Fruit fly (Drosophila melanogaster) whole organism, embryonic: ENCODE measurements around the gene ATPsynO.
A peak's percentile ranks its signal among the peaks of the same experiment; 100 is the strongest.

Source experiments
- Adf1 ChIP-seq: fragments of 200-800 bp; sonication (Bioruptor generic); IDR thresholded peaks from 2 replicates; pipeline ENCODE4 v1.3.6; 2022; ENCODE audit warnings: missing biosample characterization, missing genetic modification characterization
- B-H1 ChIP-seq: fragments of 200-800 bp; sonication (Bioruptor generic); IDR thresholded peaks from 3 replicates; pipeline ENCODE4 v1.3.6; 2022; ENCODE audit warnings: missing biosample characterization, missing genetic modification characterization
- CG10274 ChIP-seq: fragments of 200-800 bp; sonication (Bioruptor generic); optimal IDR thresholded peaks from 3 replicates; lab custom pipeline; 2017; ENCODE audit warnings: missing biosample characterization, mild to moderate bottlenecking, missing genetic modification characterization
- CG10366 ChIP-seq: fragments of 200-800 bp; sonication (Bioruptor generic); IDR thresholded peaks from 2 replicates; pipeline ENCODE4 v1.3.6; 2022; ENCODE audit warnings: missing biosample characterization, missing genetic modification characterization
- CG10565 ChIP-seq: fragments of 200-800 bp; sonication (Bioruptor generic); optimal IDR thresholded peaks from 3 replicates; lab custom pipeline; 2016; ENCODE audit warnings: missing biosample characterization, mild to moderate bottlenecking, missing genetic modification characterization
- CG11085 ChIP-seq: fragments of 200-800 bp; sonication (Bioruptor generic); IDR thresholded peaks from 2 replicates; pipeline ENCODE4 v1.3.6; 2022; ENCODE audit warnings: missing biosample characterization, missing genetic modification characterization
- CG11504 ChIP-seq: fragments of 200-800 bp; sonication (Bioruptor generic); optimal IDR thresholded peaks from 3 replicates; lab custom pipeline; 2019; ENCODE audit warnings: missing biosample characterization, mild to moderate bottlenecking, missing genetic modification characterization, moderate library complexity
- CG12391 ChIP-seq: fragments of 200-800 bp; sonication (Bioruptor generic); optimal IDR thresholded peaks from 3 replicates; lab custom pipeline; 2018; ENCODE audit warnings: missing biosample characterization, mild to moderate bottlenecking, missing genetic modification characterization, moderate library complexity
- CG14965 ChIP-seq: fragments of 200-800 bp; sonication (Bioruptor generic); optimal IDR thresholded peaks from 2 replicates; lab custom pipeline; 2016; ENCODE audit warnings: missing biosample characterization, missing genetic modification characterization, borderline replicate concordance
- CG17829 ChIP-seq: fragments of 200-800 bp; optimal IDR thresholded peaks from 2 replicates; lab custom pipeline; 2019; ENCODE audit warnings: missing biosample characterization, mild to moderate bottlenecking, missing genetic modification characterization, moderate library complexity
- CG18619 ChIP-seq: fragments of 200-800 bp; sonication (Bioruptor generic); optimal IDR thresholded peaks from 3 replicates; lab custom pipeline; 2017; ENCODE audit warnings: missing biosample characterization, mild to moderate bottlenecking, missing genetic modification characterization
- CG2712 ChIP-seq: fragments of 200-800 bp; optimal IDR thresholded peaks from 3 replicates; lab custom pipeline; 2019; ENCODE audit warnings: missing biosample characterization, mild to moderate bottlenecking, missing genetic modification characterization, moderate library complexity
- CG3995 ChIP-seq: fragments of 200-800 bp; sonication (Bioruptor generic); optimal IDR thresholded peaks from 3 replicates; lab custom pipeline; 2016; ENCODE audit warnings: missing biosample characterization, missing genetic modification characterization
- CG4424 ChIP-seq: fragments of 200-800 bp; sonication (Bioruptor generic); optimal IDR thresholded peaks from 3 replicates; lab custom pipeline; 2016; ENCODE audit warnings: missing biosample characterization, missing genetic modification characterization
- CG6791 ChIP-seq: fragments of 200-800 bp; sonication (Bioruptor generic); IDR thresholded peaks from 3 replicates; pipeline ENCODE4 v1.3.6; 2022; ENCODE audit warnings: missing biosample characterization, missing genetic modification characterization; ENCODE audit not compliant: partially characterized antibody
- CG7786 ChIP-seq: fragments of 200-800 bp; sonication (Bioruptor generic); optimal IDR thresholded peaks from 2 replicates; lab custom pipeline; 2016; ENCODE audit warnings: missing biosample characterization, missing genetic modification characterization
- CG8089 ChIP-seq: fragments of 200-800 bp; sonication (Bioruptor generic); optimal IDR thresholded peaks from 3 replicates; lab custom pipeline; 2016; ENCODE audit warnings: missing biosample characterization, missing genetic modification characterization
- CG9876 ChIP-seq: fragments of 200-800 bp; sonication (Bioruptor generic); optimal IDR thresholded peaks from 2 replicates; lab custom pipeline; 2016; ENCODE audit warnings: missing biosample characterization, missing genetic modification characterization
- CG9932 ChIP-seq: fragments of 200-800 bp; sonication (Bioruptor generic); IDR thresholded peaks from 2 replicates; pipeline ENCODE4 v1.3.6; 2022; ENCODE audit warnings: missing biosample characterization, missing genetic modification characterization
- D ChIP-seq, 2 experiments: fragments of 200-800 bp in 1 of 2; fragments of >200 bp in 1 of 2; sonication (Bioruptor generic) in 1 of 2; optimal IDR thresholded peaks; 2 replicates in 1 of 2; 3 replicates in 1 of 2; lab custom pipeline; 2017; ENCODE audit warnings: mild to moderate bottlenecking in 1 of 2, missing biosample characterization in 1 of 2, missing genetic modification characterization in 1 of 2, missing genetic modification reagents in 1 of 2
- Dll ChIP-seq: fragments of 200-800 bp; sonication (Bioruptor generic); IDR thresholded peaks from 4 replicates; pipeline ENCODE4 v1.3.6; 2022; ENCODE audit warnings: missing biosample characterization, missing genetic modification characterization; ENCODE audit not compliant: partially characterized antibody
- Fer2 ChIP-seq: fragments of 200-800 bp; sonication (Bioruptor generic); optimal IDR thresholded peaks from 2 replicates; lab custom pipeline; 2018; ENCODE audit warnings: missing biosample characterization, mild to moderate bottlenecking, missing genetic modification characterization, moderate library complexity
- Hey ChIP-seq: fragments of 200-800 bp; sonication (Bioruptor generic); optimal IDR thresholded peaks from 3 replicates; lab custom pipeline; 2018; ENCODE audit warnings: missing biosample characterization, mild to moderate bottlenecking, missing genetic modification characterization
- Rfx ChIP-seq: fragments of 200-800 bp; sonication (Bioruptor generic); IDR thresholded peaks from 2 replicates; pipeline ENCODE4 v1.3.6; 2022; ENCODE audit warnings: missing biosample characterization, missing genetic modification characterization
- Sox102F ChIP-seq: fragments of 200-800 bp; sonication (Bioruptor generic); optimal IDR thresholded peaks from 2 replicates; lab custom pipeline; 2018; ENCODE audit warnings: missing biosample characterization, mild to moderate bottlenecking, missing genetic modification characterization, moderate library complexity
- Sry-β ChIP-seq: fragments of 200-800 bp; sonication (Bioruptor generic); optimal IDR thresholded peaks from 2 replicates; lab custom pipeline; 2018; ENCODE audit warnings: missing biosample characterization, mild to moderate bottlenecking, missing genetic modification characterization, moderate library complexity
- TFAM ChIP-seq: fragments of 200-800 bp; sonication (Bioruptor generic); optimal IDR thresholded peaks from 2 replicates; lab custom pipeline; 2017; ENCODE audit warnings: missing biosample characterization, missing genetic modification characterization, inconsistent platforms
- al ChIP-seq: fragments of 200-800 bp; sonication (Bioruptor generic); IDR thresholded peaks from 2 replicates; pipeline ENCODE4 v1.3.6; 2022; ENCODE audit warnings: missing biosample characterization, missing genetic modification characterization
- ap ChIP-seq: fragments of 200-800 bp; sonication (Bioruptor generic); IDR thresholded peaks from 2 replicates; pipeline ENCODE4 v1.3.6; 2022; ENCODE audit warnings: missing biosample characterization, missing genetic modification characterization
- az2 ChIP-seq: fragments of 200-800 bp; sonication (Bioruptor generic); optimal IDR thresholded peaks from 3 replicates; lab custom pipeline; 2016; ENCODE audit warnings: missing biosample characterization, missing genetic modification characterization
- croc ChIP-seq: fragments of 200-800 bp; sonication (Bioruptor generic); conservative IDR thresholded peaks from 3 replicates; pipeline ENCODE4 v1.3.6; 2022; ENCODE audit warnings: missing biosample characterization, missing genetic modification characterization
- dati ChIP-seq: fragments of 200-800 bp; sonication (Bioruptor generic); IDR thresholded peaks from 2 replicates; pipeline ENCODE4 v1.3.6; 2022; ENCODE audit warnings: missing biosample characterization, missing genetic modification characterization
- ems ChIP-seq: fragments of 200-800 bp; sonication (Bioruptor generic); optimal IDR thresholded peaks from 3 replicates; lab custom pipeline; 2016; ENCODE audit warnings: missing biosample characterization, missing genetic modification characterization
- fd96Cb ChIP-seq: fragments of 200-800 bp; sonication (Bioruptor generic); optimal IDR thresholded peaks from 2 replicates; lab custom pipeline; 2018; ENCODE audit warnings: missing biosample characterization, mild to moderate bottlenecking, missing genetic modification characterization, moderate library complexity
- gce ChIP-seq: fragments of 200-800 bp; sonication (Bioruptor generic); IDR thresholded peaks from 3 replicates; pipeline ENCODE4 v1.3.6; 2022; ENCODE audit warnings: missing biosample characterization, missing genetic modification characterization
- gfzf ChIP-seq: fragments of 200-800 bp; sonication (Bioruptor generic); optimal IDR thresholded peaks from 2 replicates; lab custom pipeline; 2016; ENCODE audit warnings: missing biosample characterization, mild to moderate bottlenecking, missing genetic modification characterization, moderate library complexity
- grau ChIP-seq: fragments of 200-800 bp; optimal IDR thresholded peaks from 3 replicates; lab custom pipeline; 2019; ENCODE audit warnings: missing biosample characterization, mild to moderate bottlenecking, missing genetic modification characterization, moderate library complexity
- lmd ChIP-seq: fragments of 200-800 bp; sonication (Bioruptor generic); IDR thresholded peaks from 2 replicates; pipeline ENCODE4 v1.3.6; 2022; ENCODE audit warnings: missing biosample characterization, missing genetic modification characterization
- luna ChIP-seq: fragments of 200-800 bp; sonication (Bioruptor generic); optimal IDR thresholded peaks from 2 replicates; lab custom pipeline; 2016; ENCODE audit warnings: missing biosample characterization, missing genetic modification characterization
- nau ChIP-seq: fragments of 200-800 bp; sonication (Bioruptor generic); optimal IDR thresholded peaks from 3 replicates; lab custom pipeline; 2017; ENCODE audit warnings: missing biosample characterization, mild to moderate bottlenecking, missing genetic modification characterization, missing genetic modification reagents
- p53 ChIP-seq: fragments of 200-800 bp; sonication (Bioruptor generic); optimal IDR thresholded peaks from 2 replicates; lab custom pipeline; 2016; ENCODE audit warnings: missing biosample characterization, missing genetic modification characterization
- pan ChIP-seq, 4 experiments: fragments of >200 bp in 3 of 4; fragments of 200-800 bp in 1 of 4; sonication (Bioruptor generic) in 1 of 4; optimal IDR thresholded peaks in 3 of 4; IDR thresholded peaks in 1 of 4; 2 replicates each; pipeline versions ENCODE4 v1.3.6 to Lab custom; 2017 to 2022; ENCODE audit warnings: missing biosample characterization in 2 of 4, missing genetic modification characterization in 2 of 4, mixed read lengths in 1 of 4
- peb ChIP-seq: fragments of 200-800 bp; sonication (Bioruptor generic); IDR thresholded peaks from 2 replicates; pipeline ENCODE4 v1.3.6; 2022; ENCODE audit warnings: missing biosample characterization, missing genetic modification characterization
- pros ChIP-seq: fragments of 200-800 bp; sonication (Bioruptor generic); optimal IDR thresholded peaks from 3 replicates; lab custom pipeline; 2019; ENCODE audit warnings: missing biosample characterization, mild to moderate bottlenecking, missing genetic modification characterization, moderate library complexity
- repo ChIP-seq: fragments of 200-800 bp; sonication (Bioruptor generic); optimal IDR thresholded peaks from 2 replicates; lab custom pipeline; 2016; ENCODE audit warnings: missing biosample characterization, missing genetic modification characterization
- sim ChIP-seq: fragments of 200-800 bp; sonication (Bioruptor generic); IDR thresholded peaks from 2 replicates; pipeline ENCODE4 v1.3.6; 2022; ENCODE audit warnings: missing biosample characterization, missing genetic modification characterization
- sug ChIP-seq: fragments of 200-800 bp; optimal IDR thresholded peaks from 2 replicates; lab custom pipeline; 2019; ENCODE audit warnings: missing biosample characterization, mild to moderate bottlenecking, missing genetic modification characterization, moderate library complexity
- wek ChIP-seq: fragments of 200-800 bp; sonication (Bioruptor generic); optimal IDR thresholded peaks from 3 replicates; lab custom pipeline; 2018; ENCODE audit warnings: missing biosample characterization, mild to moderate bottlenecking, missing genetic modification characterization, moderate library complexity
- zfh1 ChIP-seq: fragments of 200-800 bp; sonication (Bioruptor generic); IDR thresholded peaks from 3 replicates; pipeline ENCODE4 v1.3.6; 2022; ENCODE audit warnings: missing biosample characterization, missing genetic modification characterization

ATPsynO gene

DNA sequence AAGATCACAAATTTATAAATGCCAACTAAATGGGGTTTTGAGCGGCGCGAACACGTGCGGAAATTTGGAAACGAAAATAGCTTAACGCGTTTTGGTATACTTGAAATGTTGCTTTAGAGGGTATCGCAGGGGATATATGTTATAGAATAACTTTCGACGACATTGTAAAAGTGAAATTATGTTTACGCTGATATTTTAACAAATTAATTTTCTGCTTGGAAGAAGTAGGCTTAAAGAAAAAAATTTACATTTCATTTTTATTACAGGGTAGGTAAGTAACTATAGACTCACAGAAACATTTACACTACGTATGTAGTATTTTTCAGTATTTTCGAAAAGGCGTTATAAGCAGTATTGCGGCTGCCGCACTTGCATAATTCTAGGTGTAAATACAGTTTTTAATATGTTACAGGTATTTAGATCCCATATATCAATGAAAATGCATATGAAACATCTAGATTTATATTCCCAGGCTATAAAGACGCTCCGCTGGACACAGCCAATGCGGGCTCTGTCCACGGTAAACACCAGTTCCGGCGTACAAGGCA, 36.0 kb upstream of the ATPsynO start, which contains the start of the genes Art3 and mRpS10 (continued):
- TF ChIP-seq dati (GFP tag; lab: Robert Waterston, UW) = peak; percentile 100
- TF ChIP-seq az2 = peak; percentile 100
- TF ChIP-seq CG6791 (GFP tag; lab: Robert Waterston, UW) = no peak
- peak; percentile 100 for TF ChIP-seq ap (GFP tag; lab: Robert Waterston, UW)
- TF ChIP-seq CG10565 = peak; percentile 99
- peak; percentile 98 for TF ChIP-seq wek
- peak; percentile 100 for TF ChIP-seq repo (GFP tag; lab: Kevin White, UChicago)
- TF ChIP-seq gce = peak; percentile 100
- TF ChIP-seq Sry-β (GFP tag; lab: Kevin White, UChicago) = peak; percentile 83
- TF ChIP-seq B-H1 (GFP tag; lab: Robert Waterston, UW) = peak; percentile 100
- TF ChIP-seq Adf1 = peak; percentile 95
- peak; percentile 99 for TF ChIP-seq CG9876 (GFP tag; lab: Kevin White, UChicago)
- TF ChIP-seq CG10274 (GFP tag; lab: Kevin White, UChicago) = peak; percentile 96
- TF ChIP-seq ems = peak; percentile 100
- TF ChIP-seq grau (tag; lab: Kevin White, UChicago) = peak; percentile 100
- TF ChIP-seq D (optimal IDR thresholded peaks at IDR 0.05; lab: Kevin White, UChicago) = no peak
- TF ChIP-seq D (GFP tag; optimal IDR thresholded peaks at IDR 0.05; lab: Kevin White, UChicago) = peak; percentile 100
- peak; percentile 100 for TF ChIP-seq CG8089 (GFP tag; lab: Kevin White, UChicago)
- peak; percentile 100 for TF ChIP-seq peb (GFP tag; lab: Robert Waterston, UW)
- TF ChIP-seq luna (GFP tag; lab: Kevin White, UChicago) = peak; percentile 99
- TF ChIP-seq CG3995 = peak; percentile 91
- TF ChIP-seq pros (GFP tag; lab: Kevin White, UChicago) = peak; percentile 92
- TF ChIP-seq sim (GFP tag; lab: Robert Waterston, UW) = peak; percentile 100
- peak; percentile 100 for TF ChIP-seq CG9932 (GFP tag; lab: Robert Waterston, UW)
- peak; percentile 99 for TF ChIP-seq CG11504 (tag; lab: Kevin White, UChicago)
- peak; percentile 100 for TF ChIP-seq CG12391 (tag; lab: Kevin White, UChicago)
- TF ChIP-seq CG11085 (GFP tag; lab: Robert Waterston, UW) = peak; percentile 100
- peak; percentile 100 for TF ChIP-seq CG2712 (tag; lab: Kevin White, UChicago)
- peak in 1 of 2 experiments; percentile 82 for TF ChIP-seq pan (optimal IDR thresholded peaks at IDR 0.05; lab: Kevin White, UChicago)
- peak; percentile 84 to 100 for TF ChIP-seq pan (GFP tag; optimal IDR thresholded peaks at IDR 0.05 in 1 of 2, IDR thresholded peaks at IDR 0.05 in 1 of 2)
- peak; percentile 100 for TF ChIP-seq fd96Cb (tag; lab: Kevin White, UChicago)
- TF ChIP-seq CG7786 (GFP tag; lab: Kevin White, UChicago) = peak; percentile 100
- TF ChIP-seq zfh1 (GFP tag; lab: Robert Waterston, UW) = peak; percentile 100
- TF ChIP-seq gfzf (GFP tag; lab: Kevin White, UChicago) = peak; percentile 89
- peak; percentile 99 for TF ChIP-seq p53 (GFP tag; lab: Kevin White, UChicago)
- peak; percentile 100 for TF ChIP-seq al (GFP tag; lab: Robert Waterston, UW)
- TF ChIP-seq sug = peak; percentile 100
- peak; percentile 100 for TF ChIP-seq Rfx (GFP tag; lab: Robert Waterston, UW)
- TF ChIP-seq CG4424 (GFP tag; lab: Kevin White, UChicago) = peak; percentile 100
- peak; percentile 100 for TF ChIP-seq Sox102F
- peak; percentile 97 for TF ChIP-seq TFAM (GFP tag; lab: Kevin White, UChicago)
- TF ChIP-seq CG18619 = peak; percentile 100
- TF ChIP-seq Dll (GFP tag; lab: Robert Waterston, UW) = no peak
- peak; percentile 100 for TF ChIP-seq CG10366 (GFP tag; lab: Robert Waterston, UW)
- peak; percentile 99 for TF ChIP-seq Hey (tag; lab: Kevin White, UChicago)
- TF ChIP-seq nau (GFP tag; lab: Kevin White, UChicago) = no peak
- peak; percentile 100 for TF ChIP-seq Fer2 (tag; lab: Kevin White, UChicago)
- TF ChIP-seq CG17829 (tag; lab: Kevin White, UChicago) = peak; percentile 100
- TF ChIP-seq croc = peak; percentile 100
- peak; percentile 94 for TF ChIP-seq CG14965 (GFP tag; lab: Kevin White, UChicago)
- TF ChIP-seq lmd (GFP tag; lab: Robert Waterston, UW) = peak; percentile 100
